Fruit fly (Drosophila melanogaster) whole organism, prepupa: ENCODE measurements around the gene CG4586.

Experiments
- CG11902 ChIP-seq: fragments of 200-800 bp; sonication (Bioruptor generic); optimal IDR thresholded peaks from 3 replicates; lab custom pipeline; 2016; ENCODE audit warnings: missing biosample characterization, missing genetic modification characterization
- CG15336 ChIP-seq: fragments of 200-800 bp; sonication (Bioruptor generic); IDR thresholded peaks from 2 replicates; pipeline ENCODE4 v1.3.6; 2022; ENCODE audit warnings: missing biosample characterization, missing genetic modification characterization
- CG1621 ChIP-seq: fragments of 200-800 bp; sonication (Bioruptor generic); optimal IDR thresholded peaks from 3 replicates; lab custom pipeline; 2018; ENCODE audit warnings: missing biosample characterization, mild to moderate bottlenecking, missing genetic modification characterization
- CG16779 ChIP-seq: fragments of 200-800 bp; sonication (Bioruptor generic); optimal IDR thresholded peaks from 3 replicates; lab custom pipeline; 2017; ENCODE audit warnings: missing biosample characterization, mild to moderate bottlenecking, missing genetic modification characterization
- CG3032 ChIP-seq: fragments of 200-800 bp; optimal IDR thresholded peaks from 2 replicates; lab custom pipeline; 2019; ENCODE audit warnings: missing biosample characterization, mild to moderate bottlenecking, missing genetic modification characterization, moderate library complexity
- CG32006 ChIP-seq: fragments of 200-800 bp; sonication (Bioruptor generic); optimal IDR thresholded peaks from 3 replicates; lab custom pipeline; 2017; ENCODE audit warnings: missing biosample characterization, mild to moderate bottlenecking, missing genetic modification characterization
- CG34406 ChIP-seq: fragments of 200-800 bp; sonication (Bioruptor generic); optimal IDR thresholded peaks from 3 replicates; lab custom pipeline; 2016; ENCODE audit warnings: missing biosample characterization, missing genetic modification characterization
- CG3919 ChIP-seq: fragments of 200-800 bp; sonication (Bioruptor generic); optimal IDR thresholded peaks from 3 replicates; lab custom pipeline; 2016; ENCODE audit warnings: missing biosample characterization, missing genetic modification characterization
- CG4318 ChIP-seq: fragments of 200-800 bp; sonication (Bioruptor generic); optimal IDR thresholded peaks from 3 replicates; lab custom pipeline; 2017; ENCODE audit warnings: missing biosample characterization, mild to moderate bottlenecking, missing genetic modification characterization
- CG6163 ChIP-seq: fragments of 200-800 bp; sonication (Bioruptor generic); IDR thresholded peaks from 3 replicates; pipeline ENCODE4 v1.3.6; 2022; ENCODE audit warnings: missing biosample characterization, missing genetic modification characterization
- CG6276 ChIP-seq: fragments of 200-800 bp; sonication (Bioruptor generic); optimal IDR thresholded peaks from 2 replicates; lab custom pipeline; 2017; ENCODE audit warnings: missing biosample characterization, mild to moderate bottlenecking, missing genetic modification characterization
- CG6808 ChIP-seq: fragments of 200-800 bp; sonication (Bioruptor generic); optimal IDR thresholded peaks from 3 replicates; lab custom pipeline; 2017; ENCODE audit warnings: missing biosample characterization, missing genetic modification characterization, mild to moderate bottlenecking, moderate library complexity, missing genetic modification reagents
- CG6854 ChIP-seq: fragments of 200-800 bp; sonication (Bioruptor generic); optimal IDR thresholded peaks from 2 replicates; lab custom pipeline; 2017; ENCODE audit warnings: missing biosample characterization, mild to moderate bottlenecking, missing genetic modification characterization
- CG7368 ChIP-seq: fragments of 200-800 bp; sonication (Bioruptor generic); optimal IDR thresholded peaks from 3 replicates; lab custom pipeline; 2016; ENCODE audit warnings: missing biosample characterization, missing genetic modification characterization
- CG8119 ChIP-seq: fragments of 200-800 bp; sonication (Bioruptor generic); IDR thresholded peaks from 3 replicates; pipeline ENCODE4 v1.3.6; 2022; ENCODE audit warnings: missing biosample characterization, missing genetic modification characterization
- CG8319 ChIP-seq: fragments of 200-800 bp; sonication (Bioruptor generic); optimal IDR thresholded peaks from 3 replicates; lab custom pipeline; 2016; ENCODE audit warnings: missing biosample characterization, missing genetic modification characterization
- CG8632 ChIP-seq: fragments of 200-800 bp; sonication (Bioruptor generic); optimal IDR thresholded peaks from 3 replicates; lab custom pipeline; 2016; ENCODE audit warnings: missing biosample characterization, missing genetic modification characterization
- Eip75B ChIP-seq: fragments of 200-800 bp; sonication (Bioruptor generic); optimal IDR thresholded peaks from 3 replicates; lab custom pipeline; 2016; ENCODE audit warnings: missing biosample characterization, missing genetic modification characterization
- Eip78C ChIP-seq: fragments of 200-800 bp; sonication (Bioruptor generic); peaks from one replicate; lab custom pipeline; 2016; ENCODE audit warnings: missing biosample characterization, missing genetic modification characterization
- Ets21C ChIP-seq: fragments of 200-800 bp; sonication (Bioruptor generic); optimal IDR thresholded peaks from 3 replicates; lab custom pipeline; 2016; ENCODE audit warnings: missing biosample characterization, missing genetic modification characterization
- Ets96B ChIP-seq: fragments of 200-800 bp; optimal IDR thresholded peaks from 2 replicates; lab custom pipeline; 2019; ENCODE audit warnings: missing biosample characterization, mild to moderate bottlenecking, missing genetic modification characterization, moderate library complexity
- Gug ChIP-seq: fragments of 200-800 bp; sonication (Bioruptor generic); IDR thresholded peaks from 2 replicates; pipeline ENCODE4 v1.3.6; 2022; ENCODE audit warnings: missing biosample characterization, missing genetic modification characterization
- Hr38 ChIP-seq: sonication (Bioruptor generic); optimal IDR thresholded peaks from 2 replicates; lab custom pipeline; 2016; ENCODE audit warnings: missing biosample characterization, missing genetic modification characterization
- Hr39 ChIP-seq: fragments of 200-800 bp; sonication (Bioruptor generic); optimal IDR thresholded peaks from 2 replicates; lab custom pipeline; 2016; ENCODE audit warnings: missing biosample characterization, missing genetic modification characterization
- Lpt ChIP-seq: fragments of 200-800 bp; sonication (Bioruptor generic); optimal IDR thresholded peaks from 3 replicates; lab custom pipeline; 2016; ENCODE audit warnings: missing biosample characterization, missing genetic modification characterization
- Met ChIP-seq: fragments of 200-800 bp; sonication (Bioruptor generic); optimal IDR thresholded peaks from 3 replicates; lab custom pipeline; 2016; ENCODE audit warnings: missing biosample characterization, missing genetic modification characterization
- OdsH ChIP-seq: fragments of 200-800 bp; sonication (Bioruptor generic); optimal IDR thresholded peaks from 3 replicates; lab custom pipeline; 2016; ENCODE audit warnings: missing biosample characterization, missing genetic modification characterization
- Smox ChIP-seq: fragments of 200-800 bp; sonication (Bioruptor generic); optimal IDR thresholded peaks from 3 replicates; lab custom pipeline; 2016; ENCODE audit warnings: missing biosample characterization, missing genetic modification characterization
- Sox102F ChIP-seq: fragments of 200-800 bp; sonication (Bioruptor generic); optimal IDR thresholded peaks from 2 replicates; lab custom pipeline; 2016; ENCODE audit warnings: missing biosample characterization, mild to moderate bottlenecking, missing genetic modification characterization
- achi ChIP-seq: fragments of 200-800 bp; sonication (Bioruptor generic); optimal IDR thresholded peaks from 3 replicates; lab custom pipeline; 2016; ENCODE audit warnings: missing biosample characterization, missing genetic modification characterization
- acj6 ChIP-seq: fragments of 200-800 bp; sonication (Bioruptor generic); optimal IDR thresholded peaks from 3 replicates; lab custom pipeline; 2016; ENCODE audit warnings: missing biosample characterization, missing genetic modification characterization
- cyc ChIP-seq: fragments of 200-800 bp; sonication (Bioruptor generic); optimal IDR thresholded peaks from 3 replicates; lab custom pipeline; 2016; ENCODE audit warnings: missing biosample characterization, missing genetic modification characterization
- dac ChIP-seq: fragments of 200-800 bp; sonication (Bioruptor generic); optimal IDR thresholded peaks from 2 replicates; lab custom pipeline; 2017; ENCODE audit warnings: missing biosample characterization, mild to moderate bottlenecking, missing genetic modification characterization
- dsx ChIP-seq: fragments of 200-800 bp; optimal IDR thresholded peaks from 3 replicates; lab custom pipeline; 2019; ENCODE audit warnings: missing biosample characterization, mild to moderate bottlenecking, missing genetic modification characterization, moderate library complexity; ENCODE audit not compliant: poor library complexity, severe bottlenecking
- eg ChIP-seq: fragments of 200-800 bp; sonication (Bioruptor generic); IDR thresholded peaks from 3 replicates; pipeline ENCODE4 v1.3.6; 2022; ENCODE audit warnings: missing biosample characterization, missing genetic modification characterization
- esn ChIP-seq: fragments of 200-800 bp; sonication (Bioruptor generic); optimal IDR thresholded peaks from 2 replicates; lab custom pipeline; 2016; ENCODE audit warnings: missing biosample characterization, mild to moderate bottlenecking, missing genetic modification characterization, moderate library complexity
- fd59A ChIP-seq: fragments of 200-800 bp; sonication (Bioruptor generic); optimal IDR thresholded peaks from 2 replicates; lab custom pipeline; 2017; ENCODE audit warnings: missing biosample characterization, mild to moderate bottlenecking, missing genetic modification characterization, missing genetic modification reagents
- fkh ChIP-seq: fragments of 200-800 bp; sonication (Bioruptor generic); optimal IDR thresholded peaks from 3 replicates; lab custom pipeline; 2017; ENCODE audit warnings: missing biosample characterization, mild to moderate bottlenecking, missing genetic modification characterization, moderate library complexity
- lz ChIP-seq: fragments of 200-800 bp; sonication (Bioruptor generic); optimal IDR thresholded peaks from 3 replicates; lab custom pipeline; 2016; ENCODE audit warnings: missing biosample characterization, missing genetic modification characterization
- net ChIP-seq: fragments of 200-800 bp; sonication (Bioruptor generic); optimal IDR thresholded peaks from 3 replicates; lab custom pipeline; 2016; ENCODE audit warnings: missing biosample characterization, missing genetic modification characterization
- pdm3 ChIP-seq: fragments of 200-800 bp; sonication (Bioruptor generic); optimal IDR thresholded peaks from 3 replicates; lab custom pipeline; 2016; ENCODE audit warnings: missing biosample characterization, missing genetic modification characterization
- salr ChIP-seq, 2 experiments: fragments of 200-800 bp; sonication (Bioruptor generic); optimal IDR thresholded peaks; 3 replicates each; lab custom pipeline; 2016 to 2018; ENCODE audit warnings: missing biosample characterization in 2 of 2, missing genetic modification characterization in 2 of 2, mild to moderate bottlenecking in 1 of 2
- ss ChIP-seq, 2 experiments: fragments of 200-800 bp; sonication (Bioruptor generic); optimal IDR thresholded peaks; 2 replicates in 1 of 2; 3 replicates in 1 of 2; lab custom pipeline; 2017 to 2018; ENCODE audit warnings: mild to moderate bottlenecking in 2 of 2, missing biosample characterization in 2 of 2, missing genetic modification characterization in 2 of 2, moderate library complexity in 1 of 2
- svp ChIP-seq: fragments of 200-800 bp; sonication (Bioruptor generic); peaks from one replicate; lab custom pipeline; 2016; ENCODE audit warnings: missing biosample characterization, missing genetic modification characterization
- topi ChIP-seq: fragments of 200-800 bp; sonication (Bioruptor generic); optimal IDR thresholded peaks from 3 replicates; lab custom pipeline; 2016; ENCODE audit warnings: missing biosample characterization, missing genetic modification characterization
- vri ChIP-seq: fragments of 200-800 bp; sonication (Bioruptor generic); optimal IDR thresholded peaks from 3 replicates; lab custom pipeline; 2016; ENCODE audit warnings: missing biosample characterization, mild to moderate bottlenecking, missing genetic modification characterization

The CG4586 gene

dm6 chrX:7013320-7014214, 43.8 kb downstream of the CG4586 start, which contains the start of the genes CG3032 and CG4593 (continued):
- TF ChIP-seq Eip75B (GFP tag; lab: Kevin White, UChicago) = peak; percentile 81
- peak; percentile 38 for TF ChIP-seq fkh (GFP tag; lab: Kevin White, UChicago)
- peak; percentile 59 for TF ChIP-seq fd59A (GFP tag; lab: Kevin White, UChicago)
- TF ChIP-seq Gug = peak; percentile 94
- peak; percentile 82 for TF ChIP-seq CG7368 (GFP tag; lab: Kevin White, UChicago)
- TF ChIP-seq salr (GFP tag; optimal IDR thresholded peaks at IDR 0.05; lab: Kevin White, UChicago) = peak; percentile 76 to 79
- TF ChIP-seq Ets96B (tag; lab: Kevin White, UChicago) = peak; percentile 85
- peak; percentile 89 for TF ChIP-seq cyc (GFP tag; lab: Kevin White, UChicago)
- TF ChIP-seq Lpt (GFP tag; lab: Kevin White, UChicago) = peak; percentile 88
- peak; percentile 73 for TF ChIP-seq Hr38 (GFP tag; lab: Kevin White, UChicago)
- peak; percentile 90 for TF ChIP-seq CG6276
- TF ChIP-seq CG8119 (GFP tag; lab: Robert Waterston, UW) = peak; percentile 91
- TF ChIP-seq vri (GFP tag; lab: Kevin White, UChicago) = peak; percentile 53
- peak; percentile 93 for TF ChIP-seq Hr39 (GFP tag; lab: Kevin White, UChicago)
- peak; percentile 71 for TF ChIP-seq CG16779 (tag; lab: Kevin White, UChicago)
- TF ChIP-seq CG34406 (GFP tag; lab: Kevin White, UChicago) = peak; percentile 80
- peak; percentile 89 for TF ChIP-seq Smox (GFP tag; lab: Kevin White, UChicago)
- peak; percentile 83 for TF ChIP-seq CG11902 (GFP tag; lab: Kevin White, UChicago)
- TF ChIP-seq ss (GFP tag; optimal IDR thresholded peaks at IDR 0.05; lab: Kevin White, UChicago) = peak; percentile 52 to 64
- no peak for TF ChIP-seq CG6854
- TF ChIP-seq CG3032 (tag; lab: Kevin White, UChicago) = peak; percentile 96
- peak; percentile 82 for TF ChIP-seq CG4318
- peak; percentile 89 for TF ChIP-seq esn (GFP tag; lab: Kevin White, UChicago)
- peak; percentile 98 for TF ChIP-seq eg (GFP tag; lab: Robert Waterston, UW)

DNA sequence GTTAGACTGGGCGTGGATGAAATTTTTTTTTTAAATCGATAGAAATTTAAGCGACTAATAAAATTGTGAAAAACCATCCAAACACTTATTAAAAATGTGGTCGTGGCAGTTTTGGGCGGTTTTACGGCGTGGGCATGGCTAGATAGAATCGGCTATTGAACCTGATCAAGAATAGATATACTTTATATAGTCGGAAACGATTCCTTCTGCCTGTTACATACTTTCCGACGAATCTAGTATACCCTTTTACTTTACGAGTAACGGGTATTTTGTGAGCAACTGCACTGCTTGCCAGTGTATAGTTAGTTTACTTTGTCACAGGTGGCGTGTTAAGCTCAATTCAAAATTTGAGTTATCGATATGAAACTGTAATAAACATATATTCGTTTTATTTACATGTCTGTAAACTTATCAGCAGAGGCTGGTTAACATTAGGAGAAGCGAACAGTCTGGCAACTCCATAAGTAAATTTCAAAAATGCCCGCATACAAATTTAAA, 45.3 kb downstream of the CG4586 start:
- TF ChIP-seq topi (GFP tag; lab: Kevin White, UChicago) (peak; percentile 22), CG6163 (peak; percentile 58; the same call in 2 of the 3 replicates), Smox (GFP tag; lab: Kevin White, UChicago) (peak; percentile 43), CG8632 (GFP tag; lab: Kevin White, UChicago) (peak; percentile 23), net (GFP tag; lab: Kevin White, UChicago) (no peak), lz (GFP tag; lab: Kevin White, UChicago) (peak; percentile 57), CG8119 (GFP tag; lab: Robert Waterston, UW) (peak; percentile 54; the same call in 1 of the 3 replicates), pdm3 (peak; percentile 45), dsx (GFP tag; lab: Kevin White, UChicago) (peak; percentile 27), OdsH (peak; percentile 48), CG1621 (tag; lab: Kevin White, UChicago) (no peak), acj6 (GFP tag; lab: Kevin White, UChicago) (peak; percentile 43), CG16779 (tag; lab: Kevin White, UChicago) (peak; percentile 30), CG3919 (GFP tag; lab: Kevin White, UChicago) (peak; percentile 14), dac (GFP tag; lab: Kevin White, UChicago) (no peak), CG11902 (GFP tag; lab: Kevin White, UChicago) (no peak), Met (GFP tag; lab: Kevin White, UChicago) (peak; percentile 59), ss (GFP tag; optimal IDR thresholded peaks at IDR 0.05; lab: Kevin White, UChicago) (peak; percentile 34 to 49), CG32006 (peak; percentile 32), Ets21C (GFP tag; lab: Kevin White, UChicago) (peak; percentile 12), CG6276 (no peak), esn (GFP tag; lab: Kevin White, UChicago) (peak; percentile 49), CG6808 (peak; percentile 23), CG15336 (GFP tag; lab: Robert Waterston, UW) (peak; percentile 60), svp (GFP tag; lab: Kevin White, UChicago) (peak; percentile 85), eg (GFP tag; lab: Robert Waterston, UW) (peak; percentile 60; the same call in 2 of the 3 replicates), Sox102F (GFP tag; lab: Kevin White, UChicago) (peak; percentile 10), CG34406 (GFP tag; lab: Kevin White, UChicago) (peak; percentile 5), achi (GFP tag; lab: Kevin White, UChicago) (peak; percentile 16), Eip78C (GFP tag; lab: Kevin White, UChicago) (peak; percentile 89), CG8319 (GFP tag; lab: Kevin White, UChicago) (no peak), Hr39 (GFP tag; lab: Kevin White, UChicago) (peak; percentile 16), Ets96B (tag; lab: Kevin White, UChicago) (peak; percentile 8)
